Worm (Caenorhabditis elegans) whole organism, young adult: ENCODE results near the gene txt-9.
"Not testable (repeated sequence)": the region's sequence is repeated elsewhere in the genome, so short reads cannot be mapped to it uniquely, and the experiment has no call there.

Experiments used
- B0035.1 ChIP-seq: sonication (generic microtip); optimal IDR thresholded peaks from 2 replicates; lab custom pipeline; 2016; ENCODE audit warnings: missing genetic modification characterization, mild to moderate bottlenecking, missing compliant biosample characterization, missing genotype, missing genetic modification reagents
- C17E4.6 ChIP-seq: fragments of 200-800 bp; sonication (Bioruptor generic); IDR thresholded peaks from 2 replicates; pipeline ENCODE4 v1.3.6; 2022; ENCODE audit warnings: missing genetic modification reagents, missing genetic modification characterization, missing compliant biosample characterization
- F10E7.11 ChIP-seq: sonication (generic microtip); optimal IDR thresholded peaks from 2 replicates; lab custom pipeline; 2017; ENCODE audit warnings: mild to moderate bottlenecking, missing genetic modification characterization, moderate library complexity, missing compliant biosample characterization
- F37B4.10 ChIP-seq: fragments of 200-800 bp; sonication (Bioruptor generic); IDR thresholded peaks from 2 replicates; pipeline ENCODE4 v1.3.6; 2022; ENCODE audit warnings: missing genetic modification characterization, missing compliant biosample characterization
- F49E8.2 ChIP-seq: sonication (generic microtip); optimal IDR thresholded peaks from 3 replicates; lab custom pipeline; 2017; ENCODE audit warnings: missing genetic modification characterization, mild to moderate bottlenecking, missing compliant biosample characterization, antibody characterized with exemption, moderate library complexity; ENCODE audit not compliant: insufficient read depth
- K11D2.4 ChIP-seq: fragments of 200-800 bp; sonication (Bioruptor generic); IDR thresholded peaks from 2 replicates; pipeline ENCODE4 v1.3.6; 2022; ENCODE audit warnings: missing genetic modification reagents, missing genetic modification characterization, missing compliant biosample characterization
- T07F8.4 ChIP-seq: sonication (generic microtip); optimal IDR thresholded peaks from 2 replicates; lab custom pipeline; 2016; ENCODE audit warnings: mild to moderate bottlenecking, missing genetic modification characterization, moderate library complexity, missing compliant biosample characterization
- Y53F4B.3 ChIP-seq: fragments of 200-800 bp; sonication (Bioruptor generic); IDR thresholded peaks from 2 replicates; pipeline ENCODE4 v1.3.6; 2022; ENCODE audit warnings: missing genetic modification reagents, missing genetic modification characterization, missing compliant biosample characterization
- Y95B8A.8 ChIP-seq: fragments of 200-800 bp; sonication (Bioruptor generic); IDR thresholded peaks from 2 replicates; pipeline ENCODE4 v1.3.6; 2022; ENCODE audit warnings: missing genetic modification reagents, missing genetic modification characterization, missing compliant biosample characterization
- ZK185.1 ChIP-seq: sonication (generic microtip); optimal IDR thresholded peaks from 2 replicates; lab custom pipeline; 2016; ENCODE audit warnings: mild to moderate bottlenecking, missing genetic modification characterization, missing compliant biosample characterization; ENCODE audit not compliant: poor library complexity, severe bottlenecking
- aptf-2 ChIP-seq: fragments of 200-800 bp; sonication (Bioruptor generic); conservative IDR thresholded peaks from 2 replicates; pipeline ENCODE4 v1.3.6; 2022; ENCODE audit warnings: missing genetic modification reagents, missing genetic modification characterization, missing compliant biosample characterization
- atf-7 ChIP-seq: sonication (generic microtip); optimal IDR thresholded peaks from 2 replicates; lab custom pipeline; 2017; ENCODE audit warnings: mild to moderate bottlenecking, missing genetic modification characterization, missing compliant biosample characterization
- attf-3 ChIP-seq: fragments of 200-800 bp; sonication (Bioruptor generic); conservative IDR thresholded peaks from 2 replicates; pipeline ENCODE4 v1.3.6; 2022; ENCODE audit warnings: missing genetic modification reagents, missing genetic modification characterization, missing compliant biosample characterization
- attf-5 ChIP-seq: fragments of 200-800 bp; sonication (Bioruptor generic); optimal IDR thresholded peaks from 2 replicates; lab custom pipeline; 2018; ENCODE audit warnings: mild to moderate bottlenecking, missing genetic modification characterization, missing compliant biosample characterization
- bed-1 ChIP-seq: fragments of 200-800 bp; sonication (Bioruptor generic); IDR thresholded peaks from 2 replicates; pipeline ENCODE4 v1.3.6; 2022; ENCODE audit warnings: missing genetic modification reagents, missing genetic modification characterization, missing compliant biosample characterization
- cebp-2 ChIP-seq: fragments of 200-800 bp; sonication (Bioruptor generic); IDR thresholded peaks from 2 replicates; pipeline ENCODE4 v1.3.6; 2022; ENCODE audit warnings: missing genetic modification characterization, missing compliant biosample characterization
- ceh-27 ChIP-seq: fragments of 200-800 bp; sonication (Bioruptor generic); optimal IDR thresholded peaks from 2 replicates; lab custom pipeline; 2018; ENCODE audit warnings: mild to moderate bottlenecking, missing genetic modification characterization, moderate library complexity, missing compliant biosample characterization
- ceh-58 ChIP-seq: fragments of 200-800 bp; sonication (Bioruptor generic); IDR thresholded peaks from 2 replicates; pipeline ENCODE4 v1.3.6; 2022; ENCODE audit warnings: missing genetic modification characterization, missing compliant biosample characterization
- ceh-91 ChIP-seq: fragments of 200-800 bp; sonication (Bioruptor generic); IDR thresholded peaks from 2 replicates; pipeline ENCODE4 v1.3.6; 2022; ENCODE audit warnings: missing genetic modification reagents, missing genetic modification characterization, missing compliant biosample characterization
- dpl-1 ChIP-seq: fragments of 150-350 bp; optimal IDR thresholded peaks from 2 replicates; lab custom pipeline; 2014; ENCODE audit warnings: missing biosample characterization, missing genetic modification reagents, missing genetic modification characterization
- egl-18 ChIP-seq: fragments of 200-800 bp; sonication (Bioruptor generic); IDR thresholded peaks from 2 replicates; pipeline ENCODE4 v1.3.6; 2022; ENCODE audit warnings: missing genetic modification reagents, missing genetic modification characterization, missing compliant biosample characterization
- ets-4 ChIP-seq: fragments of 200-800 bp; sonication (Bioruptor generic); optimal IDR thresholded peaks from 2 replicates; lab custom pipeline; 2018; ENCODE audit warnings: mild to moderate bottlenecking, missing genetic modification characterization, missing compliant biosample characterization
- fkh-3 ChIP-seq: sonication (generic microtip); optimal IDR thresholded peaks from 2 replicates; lab custom pipeline; 2016; ENCODE audit warnings: mild to moderate bottlenecking, missing genetic modification characterization, missing compliant biosample characterization
- hmg-1.2 ChIP-seq: fragments of 200-800 bp; sonication (Bioruptor generic); IDR thresholded peaks from 2 replicates; pipeline ENCODE4 v1.3.6; 2022; ENCODE audit warnings: missing genetic modification reagents, missing genetic modification characterization, missing compliant biosample characterization
- hmg-20 ChIP-seq: fragments of 200-800 bp; sonication (Bioruptor generic); IDR thresholded peaks from 2 replicates; pipeline ENCODE4 v1.3.6; 2022; ENCODE audit warnings: missing genetic modification reagents, missing genetic modification characterization, missing compliant biosample characterization
- hrde-1 ChIP-seq: sonication (generic microtip); optimal IDR thresholded peaks from 2 replicates; lab custom pipeline; 2016; ENCODE audit warnings: missing genetic modification characterization, mild to moderate bottlenecking, missing compliant biosample characterization, moderate library complexity, missing genotype, missing genetic modification reagents, borderline replicate concordance
- hsf-1 ChIP-seq: fragments of 200-800 bp; sonication (Bioruptor generic); IDR thresholded peaks from 2 replicates; pipeline ENCODE4 v1.3.6; 2022; ENCODE audit warnings: missing genetic modification reagents, missing genetic modification characterization, missing compliant biosample characterization
- lin-54 ChIP-seq: fragments of 200-800 bp; sonication (Bioruptor generic); optimal IDR thresholded peaks from 2 replicates; lab custom pipeline; 2018; ENCODE audit warnings: mild to moderate bottlenecking, missing genetic modification characterization, missing compliant biosample characterization
- lsy-27 ChIP-seq: sonication (generic microtip); optimal IDR thresholded peaks from 2 replicates; lab custom pipeline; 2017; ENCODE audit warnings: missing genetic modification characterization, mild to moderate bottlenecking, missing compliant biosample characterization, antibody characterized with exemption, missing genotype, borderline replicate concordance; ENCODE audit not compliant: insufficient read depth
- madf-8 ChIP-seq: fragments of 200-800 bp; sonication (Bioruptor generic); conservative IDR thresholded peaks from 2 replicates; pipeline ENCODE4 v1.3.6; 2022; ENCODE audit warnings: missing genetic modification reagents, missing genetic modification characterization, missing compliant biosample characterization
- nfya-2 ChIP-seq: fragments of 200-800 bp; sonication (Bioruptor generic); IDR thresholded peaks from 2 replicates; pipeline ENCODE4 v1.3.6; 2022; ENCODE audit warnings: missing genetic modification reagents, missing genetic modification characterization, missing compliant biosample characterization
- repo-1 ChIP-seq: sonication (generic microtip); optimal IDR thresholded peaks from 2 replicates; lab custom pipeline; 2017; ENCODE audit warnings: mild to moderate bottlenecking, missing genetic modification characterization, missing compliant biosample characterization
- sdz-38 ChIP-seq: sonication (generic microtip); optimal IDR thresholded peaks from 2 replicates; lab custom pipeline; 2016; ENCODE audit warnings: missing genotype, missing genetic modification characterization, missing compliant biosample characterization
- somi-1 ChIP-seq: fragments of 200-800 bp; sonication (Bioruptor generic); optimal IDR thresholded peaks from 2 replicates; lab custom pipeline; 2018; ENCODE audit warnings: mild to moderate bottlenecking, missing genetic modification characterization, missing compliant biosample characterization
- tbp1 ChIP-seq: fragments of 200-800 bp; sonication (Bioruptor generic); optimal IDR thresholded peaks from 2 replicates; lab custom pipeline; 2018; ENCODE audit warnings: mild to moderate bottlenecking, missing genetic modification characterization, missing compliant biosample characterization
- unc-130 ChIP-seq: sonication (generic microtip); optimal IDR thresholded peaks from 2 replicates; lab custom pipeline; 2016; ENCODE audit warnings: missing genetic modification reagents, missing genetic modification characterization, missing compliant biosample characterization
- unc-62 ChIP-seq: fragments of 150-350 bp; optimal IDR thresholded peaks from 2 replicates; lab custom pipeline; 2014; ENCODE audit warnings: missing biosample characterization, missing genetic modification reagents, missing genetic modification characterization
- zfh-2 ChIP-seq: fragments of 200-800 bp; sonication (Bioruptor generic); conservative IDR thresholded peaks from 2 replicates; pipeline ENCODE4 v1.3.6; 2022; ENCODE audit warnings: missing genetic modification reagents, missing genetic modification characterization, missing compliant biosample characterization
- zim-3 ChIP-seq: sonication (generic microtip); optimal IDR thresholded peaks from 2 replicates; lab custom pipeline; 2017; ENCODE audit warnings: mild to moderate bottlenecking, missing genetic modification characterization, moderate library complexity, missing compliant biosample characterization
- ztf-18 ChIP-seq: sonication (generic microtip); optimal IDR thresholded peaks from 2 replicates; lab custom pipeline; 2016; ENCODE audit warnings: missing genotype, mild to moderate bottlenecking, missing genetic modification characterization, missing compliant biosample characterization
- ztf-26 ChIP-seq: sonication (generic microtip); optimal IDR thresholded peaks from 2 replicates; lab custom pipeline; 2017; ENCODE audit warnings: missing genetic modification characterization, missing compliant biosample characterization
- ztf-6 ChIP-seq: fragments of 200-800 bp; sonication (Bioruptor generic); IDR thresholded peaks from 2 replicates; pipeline ENCODE4 v1.3.6; 2022; ENCODE audit warnings: missing genetic modification reagents, missing genetic modification characterization, missing compliant biosample characterization

The txt-9 gene

DNA sequence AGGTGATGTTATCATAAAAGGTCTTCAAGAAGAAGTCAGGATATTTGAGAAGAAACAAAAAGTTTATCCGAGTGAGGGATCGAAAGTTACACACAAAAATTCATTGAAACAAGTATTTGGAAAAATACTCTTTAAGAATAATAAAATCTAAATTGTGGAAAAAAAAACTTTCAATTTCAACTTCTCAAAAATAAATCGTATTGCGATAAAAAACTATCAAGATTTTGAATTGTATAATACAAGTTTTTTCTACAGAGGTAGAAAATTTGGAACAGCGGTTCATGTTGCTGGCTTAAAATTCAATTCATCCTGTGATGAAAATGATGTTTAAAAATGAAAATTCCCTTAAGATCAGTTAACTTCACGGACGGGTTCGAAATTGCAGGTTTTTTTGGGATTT, 26.5 kb downstream of the txt-9 start, which contains the start of gene F09C12.8:
Gene F09C12.8, plus strand, starts transcription at position 301 of the 400 bp plus-strand sequence.
- TF ChIP-seq unc-130 (GFP tag; lab: Kevin White, UChicago) (no peak), lin-54 (GFP tag; lab: Kevin White, UChicago) (no peak), lsy-27 (tag; lab: Kevin White, UChicago) (no peak), ztf-26 (tag; lab: Kevin White, UChicago) (no peak), repo-1 (tag; lab: Kevin White, UChicago) (no peak), C17E4.6 (GFP tag; lab: Robert Waterston, UW) (no peak), ztf-18 (no peak), ZK185.1 (tag; lab: Kevin White, UChicago) (no peak)

DNA sequence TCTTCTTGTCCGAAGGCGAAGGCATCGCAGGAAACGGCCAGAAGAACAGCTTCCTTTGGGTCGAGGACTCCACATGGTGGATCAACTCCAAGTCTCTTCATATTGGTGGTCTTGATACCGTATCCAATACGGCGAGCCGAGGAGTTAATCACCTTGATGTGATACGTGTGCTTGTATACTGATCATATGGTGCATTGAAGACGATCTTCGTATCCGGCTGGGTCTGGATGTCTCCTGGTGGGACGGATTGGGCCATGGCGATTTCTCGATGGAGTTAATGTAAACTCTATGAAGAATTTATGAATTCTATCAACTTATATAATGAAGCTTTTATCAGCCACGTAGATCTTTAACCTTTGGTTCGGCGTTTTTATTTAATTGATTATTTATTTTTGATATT, 29.6 kb downstream of the txt-9 start, which contains the start of gene msp-74:
Gene msp-74, minus strand, starts transcription at position 101 of the 400 bp plus-strand sequence.
- not testable (repeated sequence) for TF ChIP-seq sdz-38 (tag; lab: Kevin White, UChicago); ceh-91; egl-18 (GFP tag; lab: Robert Waterston, UW)

DNA sequence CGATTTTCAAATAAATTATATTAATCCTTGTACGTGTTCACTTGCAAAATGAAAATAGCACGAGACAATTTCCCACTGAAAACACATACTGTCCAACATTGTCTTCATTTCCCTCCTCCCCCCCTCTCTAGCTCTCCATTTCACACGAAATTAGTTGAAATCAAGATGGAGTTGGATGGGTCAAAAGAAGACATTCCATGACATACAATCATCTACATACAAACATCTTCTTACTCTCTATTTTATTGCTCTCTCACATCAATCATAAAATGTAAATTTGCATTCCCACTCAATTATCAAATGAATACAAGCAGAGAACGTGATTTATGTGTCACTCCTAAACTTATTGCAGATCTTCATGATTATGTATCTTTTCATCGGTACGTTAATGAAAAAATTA, 30.1 kb downstream of the txt-9 start, which contains the start of gene srsy-1:
Gene srsy-1, plus strand, starts transcription at position 301 of the 400 bp plus-strand sequence.
- TF ChIP-seq somi-1 (GFP tag; lab: Kevin White, UChicago): no peak
- TF ChIP-seq dpl-1 (GFP tag; lab: Kevin White, UChicago): no peak
- TF ChIP-seq fkh-3 (tag; lab: Kevin White, UChicago): no peak
- no peak for TF ChIP-seq Y95B8A.8 (GFP tag; lab: Robert Waterston, UW)
- TF ChIP-seq ceh-58: no peak
- no peak for TF ChIP-seq madf-8
- TF ChIP-seq zim-3: no peak
- no peak for TF ChIP-seq attf-5
- no peak for TF ChIP-seq F49E8.2
- no peak for TF ChIP-seq bed-1 (GFP tag; lab: Robert Waterston, UW)
- TF ChIP-seq Y53F4B.3: no peak
- TF ChIP-seq ceh-27 (GFP tag; lab: Kevin White, UChicago): no peak
- TF ChIP-seq ceh-91: no peak
- TF ChIP-seq ztf-18: no peak
- no peak for TF ChIP-seq ets-4 (GFP tag; lab: Kevin White, UChicago)
- TF ChIP-seq lin-54 (GFP tag; lab: Kevin White, UChicago): no peak
- no peak for TF ChIP-seq F10E7.11 (tag; lab: Kevin White, UChicago)

DNA sequence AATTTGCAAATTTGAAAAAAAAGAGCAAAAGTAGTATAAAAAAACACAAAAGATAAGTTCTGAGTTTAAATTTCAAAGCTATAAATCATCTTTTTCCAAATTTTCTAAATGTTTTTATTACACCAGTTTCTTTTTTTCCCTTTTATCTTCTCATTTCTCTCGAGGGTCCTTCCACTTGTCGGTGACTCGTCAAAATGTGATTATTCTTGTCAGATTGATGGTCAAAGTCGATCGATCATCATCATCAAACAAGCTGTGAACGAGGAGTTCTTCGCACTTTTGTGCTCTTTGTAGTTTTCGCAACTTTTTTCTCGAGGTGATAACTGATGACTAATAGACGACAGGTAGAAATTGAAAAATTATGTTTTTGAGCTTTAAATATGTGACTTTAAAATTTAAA, 35.0 kb downstream of the txt-9 start:
- TF ChIP-seq tbp1 (GFP tag; lab: Kevin White, UChicago): no peak
- TF ChIP-seq F37B4.10 (GFP tag; lab: Robert Waterston, UW): no peak
- TF ChIP-seq ztf-6: no peak
- no peak for TF ChIP-seq hsf-1 (GFP tag; lab: Robert Waterston, UW)
- TF ChIP-seq K11D2.4: no peak
- TF ChIP-seq T07F8.4 (tag; lab: Kevin White, UChicago): no peak
- TF ChIP-seq ZK185.1 (tag; lab: Kevin White, UChicago): no peak
- TF ChIP-seq C17E4.6 (GFP tag; lab: Robert Waterston, UW): no peak

DNA sequence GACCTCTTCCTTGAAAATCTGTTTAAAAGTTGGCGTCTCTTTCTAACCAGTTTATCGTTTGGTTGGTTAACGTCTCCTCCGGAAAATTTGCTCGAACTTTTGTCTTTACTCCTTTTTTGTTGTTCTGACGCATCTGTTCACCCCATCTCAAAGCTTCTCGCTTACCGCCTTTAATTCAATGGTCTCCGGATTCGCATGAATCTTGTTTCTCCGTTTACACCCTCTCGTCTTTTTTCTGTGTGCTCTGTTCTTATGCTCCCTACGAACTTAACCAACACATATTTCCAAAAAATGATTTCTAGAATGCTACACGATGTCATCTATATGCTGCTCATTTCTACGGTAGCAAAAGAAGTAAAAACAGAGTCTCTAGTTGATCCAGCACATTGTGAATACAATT, 44.5 kb downstream of the txt-9 start, which contains the start of gene lgc-56:
Gene lgc-56, plus strand, starts transcription at position 301 of the 400 bp plus-strand sequence.
- TF ChIP-seq zfh-2 (GFP tag; lab: Robert Waterston, UW) (no peak), F10E7.11 (tag; lab: Kevin White, UChicago) (no peak), attf-3 (GFP tag; lab: Robert Waterston, UW) (no peak), aptf-2 (GFP tag; lab: Robert Waterston, UW) (no peak), ZK185.1 (tag; lab: Kevin White, UChicago) (no peak), unc-62 (GFP tag; lab: Kevin White, UChicago) (no peak), ztf-18 (no peak), nfya-2 (GFP tag; lab: Robert Waterston, UW) (no peak), hmg-20 (GFP tag; lab: Robert Waterston, UW) (no peak), B0035.1 (tag; lab: Kevin White, UChicago) (no peak), Y53F4B.3 (no peak), atf-7 (no peak), hmg-1.2 (GFP tag; lab: Robert Waterston, UW) (no peak), hrde-1 (tag; lab: Kevin White, UChicago) (no peak), zim-3 (no peak), cebp-2 (GFP tag; lab: Robert Waterston, UW) (no peak)
